Fruit fly (Drosophila melanogaster) whole organism, embryonic: ENCODE measurements around the gene gce.

Experiments
- Ada2b ChIP-seq: fragments of 200-800 bp; sonication (Bioruptor generic); IDR thresholded peaks from 2 replicates; pipeline ENCODE4 v1.3.6; 2022; ENCODE audit warnings: missing biosample characterization, missing genetic modification characterization
- Antp ChIP-seq: fragments of 200-800 bp; sonication (Bioruptor generic); optimal IDR thresholded peaks from 3 replicates; lab custom pipeline; 2016; ENCODE audit warnings: missing biosample characterization, missing genetic modification characterization
- C15 ChIP-seq: fragments of 200-800 bp; sonication (Bioruptor generic); IDR thresholded peaks from 3 replicates; pipeline ENCODE4 v1.3.6; 2022; ENCODE audit warnings: missing biosample characterization, missing genetic modification characterization
- CG10565 ChIP-seq: fragments of 200-800 bp; sonication (Bioruptor generic); optimal IDR thresholded peaks from 3 replicates; lab custom pipeline; 2016; ENCODE audit warnings: missing biosample characterization, mild to moderate bottlenecking, missing genetic modification characterization
- CG10979 ChIP-seq: fragments of 200-800 bp; sonication (Bioruptor generic); optimal IDR thresholded peaks from 2 replicates; lab custom pipeline; 2018; ENCODE audit warnings: missing biosample characterization, mild to moderate bottlenecking, missing genetic modification characterization, moderate library complexity
- CG11247 ChIP-seq: fragments of 200-800 bp; sonication (Bioruptor generic); IDR thresholded peaks from 2 replicates; pipeline ENCODE4 v1.3.6; 2022; ENCODE audit warnings: missing biosample characterization, missing genetic modification characterization
- CG13624 ChIP-seq: fragments of 200-800 bp; sonication (Bioruptor generic); optimal IDR thresholded peaks from 2 replicates; lab custom pipeline; 2016; ENCODE audit warnings: missing biosample characterization, missing genetic modification characterization
- CG14860 ChIP-seq: fragments of 200-800 bp; sonication (Bioruptor generic); IDR thresholded peaks from 3 replicates; pipeline ENCODE4 v1.3.6; 2022; ENCODE audit warnings: missing biosample characterization, missing genetic modification characterization; ENCODE audit not compliant: partially characterized antibody
- CG16815 ChIP-seq: fragments of 200-800 bp; sonication (Bioruptor generic); optimal IDR thresholded peaks from 3 replicates; lab custom pipeline; 2017; ENCODE audit warnings: missing biosample characterization, mild to moderate bottlenecking, missing genetic modification characterization
- CG17361 ChIP-seq: fragments of 200-800 bp; sonication (Bioruptor generic); IDR thresholded peaks from 3 replicates; pipeline ENCODE4 v1.3.6; 2022; ENCODE audit warnings: missing biosample characterization, missing genetic modification characterization
- CG17568 ChIP-seq: fragments of 200-800 bp; sonication (Bioruptor generic); optimal IDR thresholded peaks from 2 replicates; lab custom pipeline; 2018; ENCODE audit warnings: missing biosample characterization, mild to moderate bottlenecking, missing genetic modification characterization, moderate library complexity
- CG2120 ChIP-seq: fragments of 200-800 bp; sonication (Bioruptor generic); optimal IDR thresholded peaks from 3 replicates; lab custom pipeline; 2016; ENCODE audit warnings: missing biosample characterization, missing genetic modification characterization
- CG30020 ChIP-seq: fragments of 200-800 bp; optimal IDR thresholded peaks from 2 replicates; lab custom pipeline; 2019; ENCODE audit warnings: missing biosample characterization, mild to moderate bottlenecking, missing genetic modification characterization, moderate library complexity
- CG3065 ChIP-seq: fragments of 200-800 bp; sonication (Bioruptor generic); optimal IDR thresholded peaks from 2 replicates; lab custom pipeline; 2016; ENCODE audit warnings: missing biosample characterization, missing genetic modification characterization
- CG33213 ChIP-seq: fragments of 200-800 bp; sonication (Bioruptor generic); optimal IDR thresholded peaks from 3 replicates; lab custom pipeline; 2016; ENCODE audit warnings: missing biosample characterization, missing genetic modification characterization
- CG3407 ChIP-seq: fragments of 200-800 bp; sonication (Bioruptor generic); optimal IDR thresholded peaks from 2 replicates; lab custom pipeline; 2018; ENCODE audit warnings: missing biosample characterization, mild to moderate bottlenecking, missing genetic modification characterization
- CG3847 ChIP-seq: fragments of 200-800 bp; sonication (Bioruptor generic); IDR thresholded peaks from 2 replicates; pipeline ENCODE4 v1.3.6; 2022; ENCODE audit warnings: missing biosample characterization, missing genetic modification characterization
- CG4730 ChIP-seq: fragments of 200-800 bp; sonication (Bioruptor generic); IDR thresholded peaks from 2 replicates; pipeline ENCODE4 v1.3.6; 2022; ENCODE audit warnings: missing biosample characterization, missing genetic modification characterization
- CG7271 ChIP-seq: fragments of 200-800 bp; sonication (Bioruptor generic); optimal IDR thresholded peaks from 2 replicates; lab custom pipeline; 2018; ENCODE audit warnings: missing biosample characterization, mild to moderate bottlenecking, missing genetic modification characterization, moderate library complexity
- Deaf1 ChIP-seq: fragments of 200-800 bp; optimal IDR thresholded peaks from 3 replicates; lab custom pipeline; 2019; ENCODE audit warnings: missing biosample characterization, mild to moderate bottlenecking, missing genetic modification characterization, moderate library complexity
- Doc2 ChIP-seq: fragments of 200-800 bp; sonication (Bioruptor generic); IDR thresholded peaks from 2 replicates; pipeline ENCODE4 v1.3.6; 2022; ENCODE audit warnings: missing biosample characterization, missing genetic modification characterization
- Dref ChIP-seq: fragments of 200-800 bp; sonication (Bioruptor generic); IDR thresholded peaks from 2 replicates; pipeline ENCODE4 v1.3.6; 2022; ENCODE audit warnings: missing biosample characterization, missing genetic modification characterization
- Drgx ChIP-seq: fragments of 200-800 bp; sonication (Bioruptor generic); IDR thresholded peaks from 2 replicates; pipeline ENCODE4 v1.3.6; 2022; ENCODE audit warnings: missing biosample characterization, missing genetic modification characterization
- E2f2 ChIP-seq: fragments of 200-800 bp; sonication (Bioruptor generic); IDR thresholded peaks from 2 replicates; pipeline ENCODE4 v1.3.6; 2022; ENCODE audit warnings: missing biosample characterization, missing genetic modification characterization
- Gsc ChIP-seq: fragments of 200-800 bp; sonication (Bioruptor generic); IDR thresholded peaks from 2 replicates; pipeline ENCODE4 v1.3.6; 2022; ENCODE audit warnings: missing biosample characterization, missing genetic modification characterization
- NFAT ChIP-seq: fragments of 200-800 bp; sonication (Bioruptor generic); IDR thresholded peaks from 2 replicates; pipeline ENCODE4 v1.3.6; 2022; ENCODE audit warnings: missing biosample characterization, missing genetic modification characterization
- NK7.1 ChIP-seq: fragments of 200-800 bp; sonication (Bioruptor generic); optimal IDR thresholded peaks from 3 replicates; lab custom pipeline; 2016; ENCODE audit warnings: missing biosample characterization, missing genetic modification characterization
- Side ChIP-seq: fragments of 200-800 bp; sonication (Bioruptor generic); optimal IDR thresholded peaks from 2 replicates; lab custom pipeline; 2016; ENCODE audit warnings: missing biosample characterization, missing genetic modification characterization
- amos ChIP-seq: fragments of 200-800 bp; sonication (Bioruptor generic); IDR thresholded peaks from 2 replicates; pipeline ENCODE4 v1.3.6; 2022; ENCODE audit warnings: missing biosample characterization, missing genetic modification characterization; ENCODE audit not compliant: partially characterized antibody
- ara ChIP-seq: fragments of 200-800 bp; sonication (Bioruptor generic); IDR thresholded peaks from 2 replicates; pipeline ENCODE4 v1.3.6; 2022; ENCODE audit warnings: missing biosample characterization, missing genetic modification characterization
- bigmax ChIP-seq: fragments of 200-800 bp; sonication (Bioruptor generic); optimal IDR thresholded peaks from 2 replicates; lab custom pipeline; 2018; ENCODE audit warnings: missing biosample characterization, mild to moderate bottlenecking, missing genetic modification characterization
- br ChIP-seq: fragments of >200 bp; optimal IDR thresholded peaks from 2 replicates; lab custom pipeline; 2017
- btn ChIP-seq: fragments of 200-800 bp; sonication (Bioruptor generic); optimal IDR thresholded peaks from 2 replicates; lab custom pipeline; 2016; ENCODE audit warnings: missing biosample characterization, missing genetic modification characterization
- chn ChIP-seq: fragments of 200-800 bp; sonication (Bioruptor generic); optimal IDR thresholded peaks from 2 replicates; lab custom pipeline; 2016; ENCODE audit warnings: missing biosample characterization, missing genetic modification characterization
- cwo ChIP-seq: fragments of 200-800 bp; sonication (Bioruptor generic); optimal IDR thresholded peaks from 3 replicates; lab custom pipeline; 2017; ENCODE audit warnings: missing biosample characterization, missing genetic modification characterization, mild to moderate bottlenecking, moderate library complexity, missing genetic modification reagents
- eve ChIP-seq, 2 experiments: fragments of >200 bp; optimal IDR thresholded peaks; 2 replicates each; lab custom pipeline; 2017; ENCODE audit warnings: missing biosample characterization in 2 of 2, missing genetic modification characterization in 2 of 2
- fd96Cb ChIP-seq: fragments of 200-800 bp; sonication (Bioruptor generic); optimal IDR thresholded peaks from 2 replicates; lab custom pipeline; 2018; ENCODE audit warnings: missing biosample characterization, mild to moderate bottlenecking, missing genetic modification characterization, moderate library complexity
- fu2 ChIP-seq: fragments of 200-800 bp; sonication (Bioruptor generic); optimal IDR thresholded peaks from 2 replicates; lab custom pipeline; 2016; ENCODE audit warnings: missing biosample characterization, missing genetic modification characterization
- gfzf ChIP-seq: fragments of 200-800 bp; sonication (Bioruptor generic); optimal IDR thresholded peaks from 2 replicates; lab custom pipeline; 2016; ENCODE audit warnings: missing biosample characterization, mild to moderate bottlenecking, missing genetic modification characterization, moderate library complexity
- h ChIP-seq: fragments of >200 bp; optimal IDR thresholded peaks from 2 replicates; lab custom pipeline; 2017
- lab ChIP-seq: fragments of 200-800 bp; sonication (Bioruptor generic); optimal IDR thresholded peaks from 3 replicates; lab custom pipeline; 2017; ENCODE audit warnings: missing biosample characterization, missing genetic modification characterization, mild to moderate bottlenecking, moderate library complexity, missing genetic modification reagents
- mirr ChIP-seq: fragments of 200-800 bp; sonication (Bioruptor generic); optimal IDR thresholded peaks from 3 replicates; lab custom pipeline; 2018; ENCODE audit warnings: missing biosample characterization, mild to moderate bottlenecking, missing genetic modification characterization
- p53 ChIP-seq: fragments of 200-800 bp; sonication (Bioruptor generic); optimal IDR thresholded peaks from 2 replicates; lab custom pipeline; 2016; ENCODE audit warnings: missing biosample characterization, missing genetic modification characterization
- pan ChIP-seq, 4 experiments: fragments of >200 bp in 3 of 4; fragments of 200-800 bp in 1 of 4; sonication (Bioruptor generic) in 1 of 4; optimal IDR thresholded peaks in 3 of 4; IDR thresholded peaks in 1 of 4; 2 replicates each; pipeline versions ENCODE4 v1.3.6 to Lab custom; 2017 to 2022; ENCODE audit warnings: missing biosample characterization in 2 of 4, missing genetic modification characterization in 2 of 4, mixed read lengths in 1 of 4
- ro ChIP-seq: fragments of 200-800 bp; sonication (Bioruptor generic); IDR thresholded peaks from 2 replicates; pipeline ENCODE4 v1.3.6; 2022; ENCODE audit warnings: missing biosample characterization, missing genetic modification characterization
- sc ChIP-seq, 3 experiments: fragments of >200 bp in 2 of 3; fragments of 200-800 bp in 1 of 3; sonication (Bioruptor generic) in 1 of 3; optimal IDR thresholded peaks; 2 replicates in 2 of 3; 3 replicates in 1 of 3; lab custom pipeline; 2017; ENCODE audit warnings: mild to moderate bottlenecking in 1 of 3, missing biosample characterization in 1 of 3, missing genetic modification characterization in 1 of 3, missing genetic modification reagents in 1 of 3
- slbo ChIP-seq: fragments of 200-800 bp; sonication (Bioruptor generic); IDR thresholded peaks from 2 replicates; pipeline ENCODE4 v1.3.6; 2022; ENCODE audit warnings: missing biosample characterization, missing genetic modification characterization
- sug ChIP-seq: fragments of 200-800 bp; optimal IDR thresholded peaks from 2 replicates; lab custom pipeline; 2019; ENCODE audit warnings: missing biosample characterization, mild to moderate bottlenecking, missing genetic modification characterization, moderate library complexity
- vvl ChIP-seq: fragments of 200-800 bp; sonication (Bioruptor generic); IDR thresholded peaks from 2 replicates; pipeline ENCODE4 v1.3.6; 2022; ENCODE audit warnings: missing biosample characterization, missing genetic modification characterization
- zen2 ChIP-seq: fragments of 200-800 bp; sonication (Bioruptor generic); IDR thresholded peaks from 3 replicates; pipeline ENCODE4 v1.3.6; 2022; ENCODE audit warnings: missing biosample characterization, missing genetic modification characterization; ENCODE audit not compliant: partially characterized antibody

gce gene

dm6 chrX:15333066-15333874 lies 35.7 kb downstream of the gce start, which contains the start of the genes CG9114 and HDAC6 (continued):
- no peak for TF ChIP-seq CG17568
- TF ChIP-seq CG17361 = 0 out of 3 replicates have a peak, but pooled peaks have one; percentile 13
- TF ChIP-seq E2f2 (GFP tag; lab: Robert Waterston, UW) = peak; percentile 79
- no peak for TF ChIP-seq Gsc (GFP tag; lab: Robert Waterston, UW)
- no peak for TF ChIP-seq fd96Cb (tag; lab: Kevin White, UChicago)
- no peak for TF ChIP-seq CG10565
- TF ChIP-seq chn (GFP tag; lab: Kevin White, UChicago) = peak; percentile 38
- no peak; the same call in 1 of the 2 replicates for TF ChIP-seq slbo (GFP tag; lab: Robert Waterston, UW)
- TF ChIP-seq pan (optimal IDR thresholded peaks at IDR 0.05; lab: Kevin White, UChicago) = no peak
- no peak for TF ChIP-seq pan (GFP tag; optimal IDR thresholded peaks at IDR 0.05 in 1 of 2, IDR thresholded peaks at IDR 0.05 in 1 of 2)
- TF ChIP-seq ro (GFP tag; lab: Robert Waterston, UW) = no peak
- TF ChIP-seq gfzf (GFP tag; lab: Kevin White, UChicago) = no peak
- no peak for TF ChIP-seq CG3407 (GFP tag; lab: Kevin White, UChicago)
- TF ChIP-seq C15 (GFP tag; lab: Robert Waterston, UW) = no peak
- no peak for TF ChIP-seq CG2120 (GFP tag; lab: Kevin White, UChicago)
- TF ChIP-seq zen2 (GFP tag; lab: Robert Waterston, UW) = peak; percentile 70; the same call in 2 of the 3 replicates
- no peak for TF ChIP-seq NK7.1 (GFP tag; lab: Kevin White, UChicago)
- TF ChIP-seq CG30020 (tag; lab: Kevin White, UChicago) = no peak
- peak; percentile 15 for TF ChIP-seq CG13624 (GFP tag; lab: Kevin White, UChicago)
- no peak for TF ChIP-seq Deaf1
- TF ChIP-seq CG3065 = no peak
- no peak for TF ChIP-seq CG4730 (GFP tag; lab: Robert Waterston, UW)
- peak; percentile 89 for TF ChIP-seq CG14860
- peak; percentile 10; the same call in 1 of the 2 replicates for TF ChIP-seq NFAT (GFP tag; lab: Robert Waterston, UW)
- TF ChIP-seq lab = peak; percentile 29
- no peak for TF ChIP-seq btn (GFP tag; lab: Kevin White, UChicago)
- TF ChIP-seq h (lab: Kevin White, UChicago) = no peak
- peak; percentile 2 for TF ChIP-seq Antp (GFP tag; lab: Kevin White, UChicago)
- TF ChIP-seq CG10979 (tag; lab: Kevin White, UChicago) = no peak
- no peak for TF ChIP-seq bigmax
- TF ChIP-seq CG7271 (tag; lab: Kevin White, UChicago) = no peak
- TF ChIP-seq Side (GFP tag; lab: Kevin White, UChicago) = no peak
- TF ChIP-seq cwo = no peak
- no peak for TF ChIP-seq ara (GFP tag; lab: Robert Waterston, UW)
- TF ChIP-seq amos (GFP tag; lab: Robert Waterston, UW) = peak; percentile 74
- no peak for TF ChIP-seq CG16815
- no peak for TF ChIP-seq sc (optimal IDR thresholded peaks at IDR 0.05; lab: Kevin White, UChicago)
- no peak for TF ChIP-seq sc (GFP tag; optimal IDR thresholded peaks at IDR 0.05; lab: Kevin White, UChicago)
- no peak for TF ChIP-seq CG33213 (GFP tag; lab: Kevin White, UChicago)
- no peak for TF ChIP-seq mirr (GFP tag; lab: Kevin White, UChicago)
- no peak for TF ChIP-seq fu2 (GFP tag; lab: Kevin White, UChicago)
- 0 out of 2 replicates have a peak, but pooled peaks have one; percentile 12 for TF ChIP-seq vvl (GFP tag; lab: Robert Waterston, UW)
- TF ChIP-seq eve (GFP tag; optimal IDR thresholded peaks at IDR 0.05; lab: Kevin White, UChicago) = no peak
- no peak for TF ChIP-seq Drgx (GFP tag; lab: Robert Waterston, UW)
- TF ChIP-seq CG3847 = no peak
- no peak for TF ChIP-seq CG11247 (GFP tag; lab: Robert Waterston, UW)
- TF ChIP-seq p53 (GFP tag; lab: Kevin White, UChicago) = no peak
- no peak for TF ChIP-seq sug (tag; lab: Kevin White, UChicago)
- TF ChIP-seq Dref (GFP tag; lab: Robert Waterston, UW) = peak; percentile 74
- no peak for TF ChIP-seq br (lab: Kevin White, UChicago)
- TF ChIP-seq Ada2b (GFP tag; lab: Robert Waterston, UW) = no peak
- no peak for TF ChIP-seq Doc2
